Fruit fly (Drosophila melanogaster): ENCODE results near the gene beta-Spec.

The beta-Spec gene

DNA sequence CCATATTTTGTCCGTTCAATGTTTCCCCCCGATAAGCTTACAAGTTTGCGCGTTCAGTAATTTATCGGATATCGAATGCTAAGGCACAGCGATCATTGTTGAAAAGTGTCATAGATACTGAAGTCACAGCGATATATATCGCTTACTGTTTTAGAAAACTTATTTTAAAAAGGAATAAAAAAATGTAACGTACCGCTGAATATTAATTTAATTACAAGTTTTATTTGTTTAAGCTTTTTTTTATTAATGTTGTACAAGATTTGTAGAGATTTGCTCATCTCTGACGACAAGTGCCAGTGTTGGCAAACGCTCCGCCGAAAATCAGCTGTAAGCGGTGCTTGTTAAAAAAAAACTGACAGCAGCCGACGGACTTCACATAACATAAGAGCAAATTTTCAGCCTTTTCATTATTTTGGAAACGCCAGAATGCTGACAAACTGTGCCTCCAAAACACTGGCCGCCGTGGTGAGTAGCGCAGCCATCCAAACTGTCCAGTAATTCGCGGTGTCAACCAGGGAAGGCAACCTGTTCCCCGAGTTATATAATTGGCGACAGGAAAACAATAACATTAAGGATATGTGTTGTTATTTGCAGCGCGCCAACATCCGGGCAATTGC, 25.1 kb upstream of the beta-Spec start, which contains the start of the genes corolla and ND-24 (continued):
- TF ChIP-seq ewg (GFP tag; optimal IDR thresholded peaks at IDR 0.05) (peak; percentile 49), unpg (GFP tag; optimal IDR thresholded peaks at IDR 0.05) (peak; percentile 82), CG17568 (GFP tag; optimal IDR thresholded peaks at IDR 0.05) (no peak), pnt (GFP tag; optimal IDR thresholded peaks at IDR 0.05) (peak; percentile 83), Poxn (GFP tag; IDR thresholded peaks at IDR 0.05) (peak; percentile 69), CG14710 (tag; optimal IDR thresholded peaks at IDR 0.05) (peak; percentile 92), croc (GFP tag; conservative IDR thresholded peaks at IDR 0.05) (peak; percentile 69), abd-A (tag; optimal IDR thresholded peaks at IDR 0.05) (no peak), pzg (GFP tag; optimal IDR thresholded peaks at IDR 0.05) (peak; percentile 70), CG15696 (tag; optimal IDR thresholded peaks at IDR 0.05) (peak; percentile 69), sens-2 (GFP tag; IDR thresholded peaks at IDR 0.05) (peak; percentile 48; the same call in 1 of the 2 replicates), Dfd (GFP tag; optimal IDR thresholded peaks at IDR 0.05) (no peak), CG12659 (GFP tag; optimal IDR thresholded peaks at IDR 0.05) (peak; percentile 87), GATAe (GFP tag; conservative IDR thresholded peaks at IDR 0.05) (no peak; the same call in 1 of the 2 replicates), CG43689 (GFP tag; IDR thresholded peaks at IDR 0.05) (peak; percentile 59), CG5180 (GFP tag; optimal IDR thresholded peaks at IDR 0.05) (no peak), chinmo (GFP tag; IDR thresholded peaks at IDR 0.05; ENCODE audit: partially characterized antibody) (no peak), CG10209 (GFP tag; optimal IDR thresholded peaks at IDR 0.05) (peak; percentile 68), stwl (tag; optimal IDR thresholded peaks at IDR 0.05) (peak; percentile 77), CG4707 (GFP tag; optimal IDR thresholded peaks at IDR 0.05) (no peak), sob (GFP tag; IDR thresholded peaks at IDR 0.05) (peak; percentile 93), eyg (GFP tag; optimal IDR thresholded peaks at IDR 0.05) (peak; percentile 48), Asciz (GFP tag; optimal IDR thresholded peaks at IDR 0.05) (no peak), CG33557 (GFP tag; optimal IDR thresholded peaks at IDR 0.05) (peak; percentile 60), CG9215 (GFP tag; IDR thresholded peaks at IDR 0.05) (peak; percentile 85), tna (GFP tag; IDR thresholded peaks at IDR 0.05; ENCODE audit: partially characterized antibody) (peak; percentile 60; the same call in 1 of the 2 replicates), CG11723 (GFP tag; optimal IDR thresholded peaks at IDR 0.05) (peak; percentile 49), gem (tag; optimal IDR thresholded peaks at IDR 0.05) (peak; percentile 90), Sin3A (optimal IDR thresholded peaks at IDR 0.05) (peak; percentile 75), Trl (optimal IDR thresholded peaks at IDR 0.05) (no peak), Trl (GFP tag; optimal IDR thresholded peaks at IDR 0.05) (peak; percentile 79), CG14441 (GFP tag; IDR thresholded peaks at IDR 0.05) (peak; percentile 87), CG6765 (GFP tag; optimal IDR thresholded peaks at IDR 0.05) (peak; percentile 60), ham (GFP tag; IDR thresholded peaks at IDR 0.05) (no peak), CG8478 (optimal IDR thresholded peaks at IDR 0.05) (no peak), CG9817 (tag; optimal IDR thresholded peaks at IDR 0.05) (peak; percentile 73), CG12071 (GFP tag; optimal IDR thresholded peaks at IDR 0.05) (no peak), CG1529 (GFP tag; optimal IDR thresholded peaks at IDR 0.05) (peak; percentile 52), chn (GFP tag; optimal IDR thresholded peaks at IDR 0.05) (peak; percentile 86), scrt (GFP tag; optimal IDR thresholded peaks at IDR 0.05) (peak; percentile 54), Lhr (GFP tag; optimal IDR thresholded peaks at IDR 0.05) (peak; percentile 45), CG8281 (tag; optimal IDR thresholded peaks at IDR 0.05) (no peak), CG15011 (GFP tag; optimal IDR thresholded peaks at IDR 0.05) (no peak), Bgb (GFP tag; IDR thresholded peaks at IDR 0.05; ENCODE audit: partially characterized antibody) (peak; percentile 82), MTF-1 (GFP tag; optimal IDR thresholded peaks at IDR 0.05; ENCODE audit: borderline replicate concordance) (no peak), CG17328 (GFP tag; IDR thresholded peaks at IDR 0.05) (peak; percentile 89), Hr78 (GFP tag; optimal IDR thresholded peaks at IDR 0.05) (no peak), slp2 (GFP tag; optimal IDR thresholded peaks at IDR 0.05) (peak; percentile 78), zen (tag; optimal IDR thresholded peaks at IDR 0.05) (peak; percentile 74)
